ENCODE assay signal across 4 fruit fly cellular contexts in the genomic region with DNA sequence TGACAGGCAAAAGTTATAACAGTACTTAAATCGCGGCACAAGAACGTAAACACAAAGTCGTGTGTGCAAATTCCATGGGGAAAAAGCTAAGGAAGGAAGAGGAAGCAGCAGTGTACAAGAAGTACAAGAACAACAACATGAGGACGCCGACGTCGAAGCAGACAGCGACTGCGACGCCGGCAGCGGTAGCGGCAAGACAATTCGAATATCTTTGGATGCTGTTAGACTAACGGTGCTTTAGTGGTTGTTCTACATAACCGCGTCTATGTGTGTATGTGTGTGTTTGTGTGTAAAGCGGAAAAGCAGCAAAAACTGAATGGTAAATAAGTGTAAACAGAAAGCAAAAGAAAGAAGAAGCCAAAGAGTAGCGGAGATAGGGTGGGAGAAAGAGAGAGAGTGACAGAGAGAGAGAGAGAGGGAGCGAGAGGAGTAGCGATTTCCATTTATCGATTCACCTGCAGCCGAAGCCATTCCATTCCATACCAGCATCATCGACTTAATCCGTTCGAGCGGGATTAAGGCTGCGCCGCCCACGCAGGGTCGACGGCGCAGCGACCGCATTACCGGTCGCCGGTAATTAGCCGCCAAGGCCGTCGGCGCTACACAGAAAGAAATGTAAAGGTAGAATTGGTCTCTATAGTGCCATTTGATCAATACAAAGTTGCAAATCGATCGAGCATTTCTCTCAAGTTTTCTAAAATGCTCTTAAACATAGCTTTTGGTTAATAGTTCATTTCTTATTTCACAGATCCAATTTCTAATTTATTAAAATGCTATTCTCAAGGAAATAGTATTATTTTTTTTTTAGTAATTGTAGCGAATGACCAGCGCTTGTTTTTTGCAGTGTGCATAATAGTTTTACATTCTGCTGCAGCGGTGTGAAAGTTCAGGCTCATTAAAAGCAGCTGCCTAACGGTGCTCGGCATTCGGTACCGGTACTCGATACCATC.
TF ChIP-seq lines count a peak whose summit lies in the region.

No protein-coding gene starts in this region.

TF ChIP-seq in whole organism, adult, 20 proteins besides CTCF, POLR2A, EP300 and RAD21 (continued from another document):
- TF ChIP-seq CG14711 (tag; optimal IDR thresholded peaks at IDR 0.05; lab: Kevin White, UChicago), result peak; percentile 39
- TF ChIP-seq toe (GFP tag; optimal IDR thresholded peaks at IDR 0.05; lab: Kevin White, UChicago), result peak; percentile 41

TF ChIP-seq in whole organism, embryonic, 481 proteins besides CTCF, POLR2A, EP300 and RAD21 (continued from another document and continues in another):
- TF ChIP-seq sqz (GFP tag; optimal IDR thresholded peaks at IDR 0.05; lab: Kevin White, UChicago) (no peak), CG10431 (GFP tag; optimal IDR thresholded peaks at IDR 0.05; lab: Kevin White, UChicago) (peak; percentile 27), Nf-YA (GFP tag; IDR thresholded peaks at IDR 0.05; lab: Robert Waterston, UW) (no peak), CG9727 (GFP tag; optimal IDR thresholded peaks at IDR 0.05; lab: Kevin White, UChicago) (peak; percentile 32), gcm2 (GFP tag; optimal IDR thresholded peaks at IDR 0.05; lab: Kevin White, UChicago) (peak; percentile 34), fd3F (GFP tag; optimal IDR thresholded peaks at IDR 0.05; lab: Kevin White, UChicago) (peak; percentile 5), Deaf1 (tag; optimal IDR thresholded peaks at IDR 0.05; lab: Kevin White, UChicago) (no peak), abd-A (tag; optimal IDR thresholded peaks at IDR 0.05; lab: Kevin White, UChicago) (peak; percentile 50), CG17385 (GFP tag; optimal IDR thresholded peaks at IDR 0.05; lab: Kevin White, UChicago) (peak; percentile 75), Hr78 (GFP tag; optimal IDR thresholded peaks at IDR 0.05; lab: Kevin White, UChicago) (peak in 1 of 2 experiments; percentile 68), grau (tag; optimal IDR thresholded peaks at IDR 0.05; lab: Kevin White, UChicago) (peak; percentile 49), HmgZ (tag; optimal IDR thresholded peaks at IDR 0.05; lab: Kevin White, UChicago) (no peak), TFAM (GFP tag; optimal IDR thresholded peaks at IDR 0.05; lab: Kevin White, UChicago) (no peak), caup (GFP tag; optimal IDR thresholded peaks at IDR 0.05; lab: Kevin White, UChicago; ENCODE audit: severe bottlenecking) (no peak), CG7357 (GFP tag; IDR thresholded peaks at IDR 0.05; lab: Robert Waterston, UW) (no peak), sna (GFP tag; IDR thresholded peaks at IDR 0.05; lab: Robert Waterston, UW; ENCODE audit: partially characterized antibody) (no peak), knrl (GFP tag; IDR thresholded peaks at IDR 0.05; lab: Robert Waterston, UW; ENCODE audit: partially characterized antibody) (no peak), p53 (GFP tag; optimal IDR thresholded peaks at IDR 0.05; lab: Kevin White, UChicago) (no peak), CG4282 (GFP tag; optimal IDR thresholded peaks at IDR 0.05; lab: Kevin White, UChicago) (no peak), E2f1 (GFP tag; IDR thresholded peaks at IDR 0.05; lab: Robert Waterston, UW) (no peak), Stat92E (GFP tag; optimal IDR thresholded peaks at IDR 0.05; lab: Kevin White, UChicago) (no peak), Adf1 (GFP tag; IDR thresholded peaks at IDR 0.05; lab: Robert Waterston, UW) (peak; percentile 94), lola (GFP tag; optimal IDR thresholded peaks at IDR 0.05; lab: Kevin White, UChicago) (peak in 1 of 3 experiments; percentile 56), h (optimal IDR thresholded peaks at IDR 0.05; lab: Kevin White, UChicago) (no peak), D19A (tag; optimal IDR thresholded peaks at IDR 0.05; lab: Kevin White, UChicago) (peak; percentile 36), ato (GFP tag; IDR thresholded peaks at IDR 0.05; lab: Robert Waterston, UW; ENCODE audit: partially characterized antibody) (no peak), dmrt11E (tag; optimal IDR thresholded peaks at IDR 0.05; lab: Kevin White, UChicago) (peak; percentile 30), CG10654 (GFP tag; optimal IDR thresholded peaks at IDR 0.05; lab: Kevin White, UChicago) (peak; percentile 24), CG18011 (GFP tag; optimal IDR thresholded peaks at IDR 0.05; lab: Kevin White, UChicago) (no peak), hbn (GFP tag; IDR thresholded peaks at IDR 0.05; lab: Robert Waterston, UW; ENCODE audit: partially characterized antibody) (no peak), hb (GFP tag; IDR thresholded peaks at IDR 0.05; lab: Robert Waterston, UW; ENCODE audit: partially characterized antibody) (no peak), ssp (GFP tag; IDR thresholded peaks at IDR 0.05; lab: Robert Waterston, UW) (no peak), CG9609 (GFP tag; optimal IDR thresholded peaks at IDR 0.05; lab: Kevin White, UChicago) (no peak), Atf-2 (GFP tag; optimal IDR thresholded peaks at IDR 0.05; lab: Kevin White, UChicago) (no peak), C15 (GFP tag; IDR thresholded peaks at IDR 0.05; lab: Robert Waterston, UW) (no peak), CG18262 (tag; optimal IDR thresholded peaks at IDR 0.05; lab: Kevin White, UChicago) (peak; percentile 61), NFAT (GFP tag; IDR thresholded peaks at IDR 0.05; lab: Robert Waterston, UW) (no peak), CG13296 (GFP tag; optimal IDR thresholded peaks at IDR 0.05; lab: Kevin White, UChicago) (peak; percentile 30), CG1603 (tag; optimal IDR thresholded peaks at IDR 0.05; lab: Kevin White, UChicago) (no peak)

TF ChIP-seq in whole organism, prepupa, 60 proteins besides CTCF, POLR2A, EP300 and RAD21 (continued from another document and continues in another):
- TF ChIP-seq Sox15 (GFP tag; optimal IDR thresholded peaks at IDR 0.05; lab: Kevin White, UChicago) (no peak), ss (GFP tag; optimal IDR thresholded peaks at IDR 0.05; lab: Kevin White, UChicago) (peak; percentile 19 to 23), CG6792 (GFP tag; optimal IDR thresholded peaks at IDR 0.05; lab: Kevin White, UChicago) (peak; percentile 27), achi (GFP tag; optimal IDR thresholded peaks at IDR 0.05; lab: Kevin White, UChicago) (peak; percentile 38), Met (GFP tag; optimal IDR thresholded peaks at IDR 0.05; lab: Kevin White, UChicago) (peak; percentile 56), CG32006 (GFP tag; optimal IDR thresholded peaks at IDR 0.05; lab: Kevin White, UChicago) (peak; percentile 89), Hr4 (GFP tag; optimal IDR thresholded peaks at IDR 0.05; lab: Kevin White, UChicago) (peak; percentile 84), CG11762 (GFP tag; optimal IDR thresholded peaks at IDR 0.05; lab: Kevin White, UChicago; ENCODE audit: insufficient read depth) (no peak), CG4318 (GFP tag; optimal IDR thresholded peaks at IDR 0.05; lab: Kevin White, UChicago) (peak; percentile 67), net (GFP tag; optimal IDR thresholded peaks at IDR 0.05; lab: Kevin White, UChicago) (peak; percentile 69), CG8632 (GFP tag; optimal IDR thresholded peaks at IDR 0.05; lab: Kevin White, UChicago) (no peak), fkh (GFP tag; optimal IDR thresholded peaks at IDR 0.05; lab: Kevin White, UChicago) (no peak), CG8119 (GFP tag; IDR thresholded peaks at IDR 0.05; lab: Robert Waterston, UW) (peak; percentile 72), CG31627 (GFP tag; optimal IDR thresholded peaks at IDR 0.05; lab: Kevin White, UChicago) (peak; percentile 32), Eip93F (GFP tag; optimal IDR thresholded peaks at IDR 0.05; lab: Kevin White, UChicago) (no peak), lz (GFP tag; optimal IDR thresholded peaks at IDR 0.05; lab: Kevin White, UChicago) (peak; percentile 36), salr (GFP tag; optimal IDR thresholded peaks at IDR 0.05; lab: Kevin White, UChicago) (peak in 1 of 2 experiments; percentile 16), CG7368 (GFP tag; optimal IDR thresholded peaks at IDR 0.05; lab: Kevin White, UChicago) (peak; percentile 3), fd85E (GFP tag; optimal IDR thresholded peaks at IDR 0.05; lab: Kevin White, UChicago) (no peak), CG8319 (GFP tag; optimal IDR thresholded peaks at IDR 0.05; lab: Kevin White, UChicago) (no peak), spab (GFP tag; optimal IDR thresholded peaks at IDR 0.05; lab: Kevin White, UChicago) (no peak), Ets21C (GFP tag; optimal IDR thresholded peaks at IDR 0.05; lab: Kevin White, UChicago) (no peak), Blimp-1 (GFP tag; optimal IDR thresholded peaks at IDR 0.05; lab: Kevin White, UChicago) (no peak), topi (GFP tag; optimal IDR thresholded peaks at IDR 0.05; lab: Kevin White, UChicago) (peak; percentile 27), Eip78C (GFP tag; lab: Kevin White, UChicago) (peak; percentile 88), dsx (GFP tag; optimal IDR thresholded peaks at IDR 0.05; lab: Kevin White, UChicago; ENCODE audit: poor library complexity, severe bottlenecking) (peak; percentile 57), CG6163 (GFP tag; IDR thresholded peaks at IDR 0.05; lab: Robert Waterston, UW) (no peak), CG16779 (tag; optimal IDR thresholded peaks at IDR 0.05; lab: Kevin White, UChicago) (peak; percentile 8), CG34406 (GFP tag; optimal IDR thresholded peaks at IDR 0.05; lab: Kevin White, UChicago) (peak; percentile 25), vri (GFP tag; optimal IDR thresholded peaks at IDR 0.05; lab: Kevin White, UChicago) (no peak), CG6854 (GFP tag; optimal IDR thresholded peaks at IDR 0.05; lab: Kevin White, UChicago) (no peak), CG3919 (GFP tag; optimal IDR thresholded peaks at IDR 0.05; lab: Kevin White, UChicago) (peak; percentile 61), CG11294 (GFP tag; IDR thresholded peaks at IDR 0.05; lab: Robert Waterston, UW) (peak; percentile 57), svp (GFP tag; lab: Kevin White, UChicago) (peak; percentile 49), pdm3 (GFP tag; optimal IDR thresholded peaks at IDR 0.05; lab: Kevin White, UChicago) (peak; percentile 66), CG10631 (GFP tag; optimal IDR thresholded peaks at IDR 0.05; lab: Kevin White, UChicago) (peak; percentile 16), esn (GFP tag; optimal IDR thresholded peaks at IDR 0.05; lab: Kevin White, UChicago) (peak; percentile 31), Ets96B (tag; optimal IDR thresholded peaks at IDR 0.05; lab: Kevin White, UChicago) (peak; percentile 27), Hr39 (GFP tag; optimal IDR thresholded peaks at IDR 0.05; lab: Kevin White, UChicago) (peak; percentile 38), CG6808 (GFP tag; optimal IDR thresholded peaks at IDR 0.05; lab: Kevin White, UChicago) (peak; percentile 23), Smox (GFP tag; optimal IDR thresholded peaks at IDR 0.05; lab: Kevin White, UChicago) (peak; percentile 27), Gug (GFP tag; IDR thresholded peaks at IDR 0.05; lab: Robert Waterston, UW) (peak; percentile 55; the same call in 1 of the 2 replicates)

TF ChIP-seq in whole organism, pupa, 21 proteins besides CTCF, POLR2A, EP300 and RAD21 (continued from another document):
- TF ChIP-seq CG15710 (tag; optimal IDR thresholded peaks at IDR 0.05; lab: Kevin White, UChicago) (peak; percentile 40), Snoo (tag; optimal IDR thresholded peaks at IDR 0.05; lab: Kevin White, UChicago) (no peak), fd96Ca (GFP tag; IDR thresholded peaks at IDR 0.05; lab: Robert Waterston, UW) (peak; percentile 43; the same call in 1 of the 3 replicates)
